Worm (Caenorhabditis elegans) whole organism, mixed stage, embryonic: ENCODE results near the gene C08F11.10.

Experiments used
- cnd-1 ChIP-seq: fragments of 200-800 bp; sonication (Bioruptor generic); optimal IDR thresholded peaks from 2 replicates; lab custom pipeline; 2018; ENCODE audit warnings: mild to moderate bottlenecking, missing genetic modification characterization, missing compliant biosample characterization
- lin-13 ChIP-seq: fragments of 150-350 bp; optimal IDR thresholded peaks from 2 replicates; lab custom pipeline; 2014; ENCODE audit warnings: missing biosample characterization, missing genetic modification characterization
- lsy-2 ChIP-seq: fragments of 150-350 bp; optimal IDR thresholded peaks from 2 replicates; lab custom pipeline; 2014; ENCODE audit warnings: missing biosample characterization, missing genetic modification characterization
- mab-5 ChIP-seq: fragments of 150-350 bp; optimal IDR thresholded peaks from 2 replicates; lab custom pipeline; 2014; ENCODE audit warnings: missing biosample characterization, missing genetic modification characterization

- no peak for TF ChIP-seq lin-13 (tag; lab: Kevin White, UChicago)
- no peak for TF ChIP-seq lsy-2 (tag; lab: Kevin White, UChicago)
- no peak for TF ChIP-seq mab-5
- TF ChIP-seq cnd-1 (tag; lab: Kevin White, UChicago): no peak
Measured at ce11 chrIV:13664090-13664489, 15.1 kb upstream of the C08F11.10 start, which contains the start of gene Y45F10C.4.
